Worm (Caenorhabditis elegans) whole organism, mixed stage, embryonic: ENCODE results near the gene flp-19.

ENCODE experiments used
- bed-3 ChIP-seq: fragments of 200-800 bp; sonication (Bioruptor generic); optimal IDR thresholded peaks from 3 replicates; lab custom pipeline; 2018; ENCODE audit warnings: mild to moderate bottlenecking, missing genetic modification characterization, moderate library complexity, missing compliant biosample characterization
- ces-1 ChIP-seq: fragments of 150-350 bp; optimal IDR thresholded peaks from 2 replicates; lab custom pipeline; 2014; ENCODE audit warnings: missing biosample characterization, missing genetic modification reagents, missing genetic modification characterization
- elt-1 ChIP-seq: sonication (generic microtip); optimal IDR thresholded peaks from 2 replicates; lab custom pipeline; 2017; ENCODE audit warnings: missing genetic modification characterization, mild to moderate bottlenecking, missing compliant biosample characterization, antibody characterized with exemption, moderate library complexity, borderline replicate concordance; ENCODE audit not compliant: insufficient read depth
- mep-1 ChIP-seq: fragments of 150-350 bp; optimal IDR thresholded peaks from 2 replicates; lab custom pipeline; 2017; ENCODE audit warnings: missing biosample characterization, missing genetic modification reagents, missing genetic modification characterization, inconsistent platforms
- nhr-237 ChIP-seq: fragments of 150-350 bp; optimal IDR thresholded peaks from 2 replicates; lab custom pipeline; 2014; ENCODE audit warnings: missing biosample characterization, missing genetic modification characterization
- nhr-28 ChIP-seq: fragments of 150-350 bp; optimal IDR thresholded peaks from 2 replicates; lab custom pipeline; 2014; ENCODE audit warnings: missing biosample characterization, missing genetic modification characterization
- tbx-8 ChIP-seq: fragments of 200-800 bp; sonication (Bioruptor generic); optimal IDR thresholded peaks from 2 replicates; lab custom pipeline; 2018; ENCODE audit warnings: mild to moderate bottlenecking, missing genetic modification characterization, moderate library complexity, missing compliant biosample characterization
- unc-39 ChIP-seq: fragments of 150-350 bp; optimal IDR thresholded peaks from 2 replicates; lab custom pipeline; 2014; ENCODE audit warnings: missing biosample characterization, missing genetic modification characterization
- ztf-11 ChIP-seq: fragments of 150-350 bp; optimal IDR thresholded peaks from 2 replicates; lab custom pipeline; 2014; ENCODE audit warnings: missing biosample characterization, missing genetic modification characterization

- no peak for TF ChIP-seq tbx-8
- no peak for TF ChIP-seq ztf-11 (tag; lab: Kevin White, UChicago)
- no peak for TF ChIP-seq ces-1 (GFP tag; lab: Kevin White, UChicago)
- no peak for TF ChIP-seq bed-3 (GFP tag; lab: Kevin White, UChicago)
- no peak for TF ChIP-seq nhr-28 (tag; lab: Kevin White, UChicago)
- no peak for TF ChIP-seq nhr-237 (tag; lab: Kevin White, UChicago)
- TF ChIP-seq elt-1 (tag; lab: Kevin White, UChicago), result no peak
- no peak for TF ChIP-seq unc-39
- no peak for TF ChIP-seq mep-1 (tag; lab: Kevin White, UChicago)
Observed at ce11 chrX:10640578-10640977, 36.1 kb downstream of the flp-19 start.
